Worm (Caenorhabditis elegans): ENCODE results near the gene mtm-5.

- TF ChIP-seq mab-5 (tag; optimal IDR thresholded peaks at IDR 0.05) (no peak), nhr-28 (tag; optimal IDR thresholded peaks at IDR 0.05) (no peak), nhr-237 (tag; optimal IDR thresholded peaks at IDR 0.05) (no peak), snpc-4 (tag; optimal IDR thresholded peaks at IDR 0.05) (no peak), pha-4 (tag; optimal IDR thresholded peaks at IDR 0.05) (no peak), bed-3 (GFP tag; optimal IDR thresholded peaks at IDR 0.05) (no peak), nhr-12 (tag; optimal IDR thresholded peaks at IDR 0.05) (no peak), unc-62 (GFP tag; optimal IDR thresholded peaks at IDR 0.05) (no peak)
Measured at ce11 chrX:5210927-5211655, 32.1 kb downstream of the mtm-5 start.

Data from whole organism, mixed stage, embryonic.